Fruit fly (Drosophila melanogaster) whole organism, embryonic: ENCODE measurements around the gene CG33721.

Experiments used
- Atf3 ChIP-seq: fragments of 200-800 bp; sonication (Bioruptor generic); optimal IDR thresholded peaks from 3 replicates; lab custom pipeline; 2016; ENCODE audit warnings: missing biosample characterization, missing genetic modification characterization
- CG1024 ChIP-seq: fragments of 200-800 bp; sonication (Bioruptor generic); IDR thresholded peaks from 2 replicates; pipeline ENCODE4 v1.3.6; 2022; ENCODE audit warnings: missing biosample characterization, missing genetic modification characterization
- CG10543 ChIP-seq: fragments of 200-800 bp; sonication (Bioruptor generic); optimal IDR thresholded peaks from 3 replicates; lab custom pipeline; 2017; ENCODE audit warnings: missing biosample characterization, mild to moderate bottlenecking, missing genetic modification characterization, moderate library complexity
- CG11247 ChIP-seq: fragments of 200-800 bp; sonication (Bioruptor generic); IDR thresholded peaks from 2 replicates; pipeline ENCODE4 v1.3.6; 2022; ENCODE audit warnings: missing biosample characterization, missing genetic modification characterization
- CG12071 ChIP-seq: fragments of 200-800 bp; sonication (Bioruptor generic); optimal IDR thresholded peaks from 3 replicates; lab custom pipeline; 2018; ENCODE audit warnings: missing biosample characterization, mild to moderate bottlenecking, missing genetic modification characterization
- CG12104 ChIP-seq: fragments of 200-800 bp; sonication (Bioruptor generic); optimal IDR thresholded peaks from 3 replicates; lab custom pipeline; 2016; ENCODE audit warnings: missing biosample characterization, missing genetic modification characterization
- CG12299 ChIP-seq: fragments of 200-800 bp; sonication (Bioruptor generic); optimal IDR thresholded peaks from 2 replicates; lab custom pipeline; 2018; ENCODE audit warnings: missing biosample characterization, mild to moderate bottlenecking, missing genetic modification characterization
- CG14014 ChIP-seq: fragments of 200-800 bp; sonication (Bioruptor generic); IDR thresholded peaks from 2 replicates; pipeline ENCODE4 v1.3.6; 2022; ENCODE audit warnings: missing biosample characterization, missing genetic modification characterization
- CG14667 ChIP-seq: fragments of 200-800 bp; sonication (Bioruptor generic); IDR thresholded peaks from 2 replicates; pipeline ENCODE4 v1.3.6; 2022; ENCODE audit warnings: missing biosample characterization, missing genetic modification characterization
- CG17328 ChIP-seq: fragments of 200-800 bp; sonication (Bioruptor generic); IDR thresholded peaks from 2 replicates; pipeline ENCODE4 v1.3.6; 2022; ENCODE audit warnings: missing biosample characterization, missing genetic modification characterization
- CG17568 ChIP-seq: fragments of 200-800 bp; sonication (Bioruptor generic); optimal IDR thresholded peaks from 2 replicates; lab custom pipeline; 2018; ENCODE audit warnings: missing biosample characterization, mild to moderate bottlenecking, missing genetic modification characterization, moderate library complexity
- CG18262 ChIP-seq: fragments of 200-800 bp; optimal IDR thresholded peaks from 3 replicates; lab custom pipeline; 2019; ENCODE audit warnings: missing biosample characterization, mild to moderate bottlenecking, missing genetic modification characterization, moderate library complexity
- CG3281 ChIP-seq: fragments of 200-800 bp; sonication (Bioruptor generic); optimal IDR thresholded peaks from 3 replicates; lab custom pipeline; 2017; ENCODE audit warnings: missing biosample characterization, mild to moderate bottlenecking, missing genetic modification characterization
- CG4617 ChIP-seq: fragments of 200-800 bp; sonication (Bioruptor generic); optimal IDR thresholded peaks from 3 replicates; lab custom pipeline; 2016; ENCODE audit warnings: missing biosample characterization, missing genetic modification characterization, borderline replicate concordance
- CG5953 ChIP-seq: fragments of 200-800 bp; sonication (Bioruptor generic); IDR thresholded peaks from 2 replicates; pipeline ENCODE4 v1.3.6; 2022; ENCODE audit warnings: missing biosample characterization, missing genetic modification characterization
- CG6813 ChIP-seq: fragments of 200-800 bp; sonication (Bioruptor generic); optimal IDR thresholded peaks from 2 replicates; lab custom pipeline; 2017; ENCODE audit warnings: missing biosample characterization, missing genetic modification characterization, mild to moderate bottlenecking, moderate library complexity, missing genetic modification reagents
- CG8478 ChIP-seq: fragments of >200 bp; optimal IDR thresholded peaks from 2 replicates; lab custom pipeline; 2018
- Dad ChIP-seq: fragments of 200-800 bp; sonication (Bioruptor generic); optimal IDR thresholded peaks from 3 replicates; lab custom pipeline; 2016; ENCODE audit warnings: missing biosample characterization, missing genetic modification characterization
- E2f2 ChIP-seq: fragments of 200-800 bp; sonication (Bioruptor generic); IDR thresholded peaks from 2 replicates; pipeline ENCODE4 v1.3.6; 2022; ENCODE audit warnings: missing biosample characterization, missing genetic modification characterization
- Fer2 ChIP-seq: fragments of 200-800 bp; sonication (Bioruptor generic); optimal IDR thresholded peaks from 2 replicates; lab custom pipeline; 2018; ENCODE audit warnings: missing biosample characterization, mild to moderate bottlenecking, missing genetic modification characterization, moderate library complexity
- Hmx ChIP-seq: fragments of 200-800 bp; sonication (Bioruptor generic); optimal IDR thresholded peaks from 2 replicates; lab custom pipeline; 2016; ENCODE audit warnings: missing biosample characterization, missing genetic modification characterization
- Hsf ChIP-seq: fragments of 200-800 bp; sonication (Bioruptor generic); optimal IDR thresholded peaks from 3 replicates; lab custom pipeline; 2016; ENCODE audit warnings: missing biosample characterization, missing genetic modification characterization
- MBD-R2 ChIP-seq: fragments of 200-800 bp; sonication (Bioruptor generic); IDR thresholded peaks from 2 replicates; pipeline ENCODE4 v1.3.6; 2022; ENCODE audit warnings: missing biosample characterization, missing genetic modification characterization
- Max ChIP-seq: fragments of 200-800 bp; sonication (Bioruptor generic); optimal IDR thresholded peaks from 2 replicates; lab custom pipeline; 2016; ENCODE audit warnings: missing biosample characterization, mild to moderate bottlenecking, missing genetic modification characterization
- Neu2 ChIP-seq: fragments of 200-800 bp; sonication (Bioruptor generic); optimal IDR thresholded peaks from 3 replicates; lab custom pipeline; 2016; ENCODE audit warnings: missing biosample characterization, missing genetic modification characterization, borderline replicate concordance
- Spps ChIP-seq: fragments of 200-800 bp; sonication (Bioruptor generic); optimal IDR thresholded peaks from 2 replicates; lab custom pipeline; 2018; ENCODE audit warnings: missing biosample characterization, mild to moderate bottlenecking, missing genetic modification characterization
- Sry-δ ChIP-seq: fragments of 200-800 bp; sonication (Bioruptor generic); optimal IDR thresholded peaks from 2 replicates; lab custom pipeline; 2016; ENCODE audit warnings: missing biosample characterization, missing genetic modification characterization
- Usf ChIP-seq: fragments of 200-800 bp; sonication (Bioruptor generic); optimal IDR thresholded peaks from 2 replicates; lab custom pipeline; 2017; ENCODE audit warnings: missing genotype, missing biosample characterization, missing genetic modification characterization
- ac ChIP-seq: fragments of 200-800 bp; sonication (Bioruptor generic); optimal IDR thresholded peaks from 3 replicates; lab custom pipeline; 2017; ENCODE audit warnings: missing biosample characterization, mild to moderate bottlenecking, missing genetic modification characterization
- bcd ChIP-seq: fragments of 200-800 bp; sonication (Bioruptor generic); optimal IDR thresholded peaks from 2 replicates; lab custom pipeline; 2017; ENCODE audit warnings: missing biosample characterization, mild to moderate bottlenecking, missing genetic modification characterization
- bigmax ChIP-seq: fragments of 200-800 bp; sonication (Bioruptor generic); optimal IDR thresholded peaks from 2 replicates; lab custom pipeline; 2018; ENCODE audit warnings: missing biosample characterization, mild to moderate bottlenecking, missing genetic modification characterization
- bowl ChIP-seq: fragments of 200-800 bp; sonication (Bioruptor generic); IDR thresholded peaks from 2 replicates; pipeline ENCODE4 v1.3.6; 2022; ENCODE audit warnings: missing biosample characterization, missing genetic modification characterization
- bsh ChIP-seq, 2 experiments: fragments of 200-800 bp; sonication (Bioruptor generic); optimal IDR thresholded peaks; 2 replicates each; lab custom pipeline; 2017 to 2018; ENCODE audit warnings: mild to moderate bottlenecking in 2 of 2, missing biosample characterization in 2 of 2, missing genetic modification characterization in 2 of 2, moderate library complexity in 1 of 2
- chinmo ChIP-seq: fragments of 200-800 bp; sonication (Bioruptor generic); IDR thresholded peaks from 4 replicates; pipeline ENCODE4 v1.3.6; 2022; ENCODE audit warnings: missing biosample characterization, missing genetic modification characterization; ENCODE audit not compliant: partially characterized antibody
- cwo ChIP-seq: fragments of 200-800 bp; sonication (Bioruptor generic); optimal IDR thresholded peaks from 3 replicates; lab custom pipeline; 2017; ENCODE audit warnings: missing biosample characterization, missing genetic modification characterization, mild to moderate bottlenecking, moderate library complexity, missing genetic modification reagents
- ewg ChIP-seq: fragments of 200-800 bp; sonication (Bioruptor generic); optimal IDR thresholded peaks from 3 replicates; lab custom pipeline; 2017; ENCODE audit warnings: mild to moderate bottlenecking, missing biosample characterization, missing genetic modification reagents, missing genetic modification characterization
- gsb ChIP-seq: fragments of 200-800 bp; sonication (Bioruptor generic); IDR thresholded peaks from 2 replicates; pipeline ENCODE4 v1.3.6; 2022; ENCODE audit warnings: missing biosample characterization, missing genetic modification characterization
- h ChIP-seq: fragments of >200 bp; optimal IDR thresholded peaks from 2 replicates; lab custom pipeline; 2017
- hkb ChIP-seq, 2 experiments: fragments of 200-800 bp in 1 of 2; fragments of >200 bp in 1 of 2; sonication (Bioruptor generic) in 1 of 2; IDR thresholded peaks in 1 of 2; optimal IDR thresholded peaks in 1 of 2; 2 replicates each; pipeline versions ENCODE4 v1.3.6 to Lab custom; 2017 to 2022; ENCODE audit warnings: missing biosample characterization in 1 of 2, missing genetic modification characterization in 1 of 2
- knrl ChIP-seq: fragments of 200-800 bp; sonication (Bioruptor generic); IDR thresholded peaks from 3 replicates; pipeline ENCODE4 v1.3.6; 2022; ENCODE audit warnings: missing biosample characterization, missing genetic modification characterization; ENCODE audit not compliant: partially characterized antibody
- org-1 ChIP-seq: fragments of 200-800 bp; sonication (Bioruptor generic); optimal IDR thresholded peaks from 2 replicates; lab custom pipeline; 2017; ENCODE audit warnings: missing biosample characterization, missing genetic modification characterization
- pita ChIP-seq: fragments of 200-800 bp; sonication (Bioruptor generic); optimal IDR thresholded peaks from 2 replicates; lab custom pipeline; 2017; ENCODE audit warnings: missing biosample characterization, mild to moderate bottlenecking, missing genetic modification characterization
- rib ChIP-seq: fragments of 200-800 bp; sonication (Bioruptor generic); IDR thresholded peaks from 2 replicates; pipeline ENCODE4 v1.3.6; 2022; ENCODE audit warnings: missing biosample characterization, missing genetic modification characterization
- scrt ChIP-seq: fragments of 200-800 bp; sonication (Bioruptor generic); optimal IDR thresholded peaks from 2 replicates; lab custom pipeline; 2018; ENCODE audit warnings: missing biosample characterization, mild to moderate bottlenecking, missing genetic modification characterization, moderate library complexity
- sim ChIP-seq: fragments of 200-800 bp; sonication (Bioruptor generic); IDR thresholded peaks from 2 replicates; pipeline ENCODE4 v1.3.6; 2022; ENCODE audit warnings: missing biosample characterization, missing genetic modification characterization
- sima ChIP-seq: fragments of 200-800 bp; sonication (Bioruptor generic); optimal IDR thresholded peaks from 2 replicates; lab custom pipeline; 2016; ENCODE audit warnings: missing biosample characterization, missing genetic modification characterization
- so ChIP-seq: fragments of 200-800 bp; sonication (Bioruptor generic); IDR thresholded peaks from 3 replicates; pipeline ENCODE4 v1.3.6; 2022; ENCODE audit warnings: missing biosample characterization, missing genetic modification characterization
- ssp ChIP-seq: fragments of 200-800 bp; sonication (Bioruptor generic); IDR thresholded peaks from 2 replicates; pipeline ENCODE4 v1.3.6; 2022; ENCODE audit warnings: missing biosample characterization, missing genetic modification characterization
- tin ChIP-seq: fragments of 200-800 bp; sonication (Bioruptor generic); optimal IDR thresholded peaks from 3 replicates; lab custom pipeline; 2016; ENCODE audit warnings: missing biosample characterization, missing genetic modification characterization
- trh ChIP-seq: fragments of 200-800 bp; sonication (Bioruptor generic); optimal IDR thresholded peaks from 2 replicates; lab custom pipeline; 2016; ENCODE audit warnings: missing biosample characterization, missing genetic modification characterization

CG33721 gene

DNA sequence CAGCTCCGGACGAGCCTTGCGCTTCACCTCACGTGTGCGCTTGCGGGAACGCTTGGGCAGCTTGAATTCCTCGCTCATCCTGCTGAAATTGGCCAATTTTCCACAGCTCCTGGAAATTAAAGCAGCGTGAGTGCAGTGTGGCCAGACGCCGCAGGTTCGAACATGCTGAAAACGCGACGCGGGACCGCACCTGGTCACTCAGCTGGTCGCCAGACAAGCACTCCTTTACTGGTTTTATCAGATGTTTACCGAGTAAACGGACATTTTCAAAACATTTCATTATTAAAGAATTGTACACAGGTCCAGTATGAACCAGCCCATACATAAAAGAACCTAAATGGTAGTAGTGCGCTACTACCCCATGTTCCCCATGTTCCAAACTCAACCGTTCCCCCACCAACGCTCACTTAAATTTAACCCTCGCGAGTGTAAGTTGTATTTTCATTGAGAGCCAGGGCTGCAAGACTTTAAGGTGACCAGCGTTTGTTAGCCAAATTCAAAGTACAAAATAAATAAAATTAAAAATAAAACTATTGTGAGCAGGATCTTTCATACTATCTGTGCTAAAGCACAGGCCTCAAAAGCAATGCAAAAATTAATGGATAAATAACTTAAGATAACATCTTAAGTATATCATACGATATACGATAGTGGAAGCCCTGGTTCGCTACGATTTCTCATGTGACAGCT lies 31.5 kb downstream of the CG33721 start, which contains the start of the genes JMJD6, CG7071 and Muted (continued):
- TF ChIP-seq bowl (GFP tag; lab: Robert Waterston, UW) = peak; percentile 67; the same call in 1 of the 2 replicates
- peak; percentile 86 for TF ChIP-seq CG17568 (GFP tag; lab: Kevin White, UChicago)
- TF ChIP-seq Spps (tag; lab: Kevin White, UChicago) = peak; percentile 79
- peak; percentile 89 for TF ChIP-seq CG14667 (GFP tag; lab: Robert Waterston, UW)
- peak; percentile 76 for TF ChIP-seq ssp (GFP tag; lab: Robert Waterston, UW)
- peak; percentile 31 for TF ChIP-seq sima (GFP tag; lab: Kevin White, UChicago)
- TF ChIP-seq CG5953 (GFP tag; lab: Robert Waterston, UW) = peak; percentile 80
- no peak for TF ChIP-seq bigmax
- peak; percentile 92 for TF ChIP-seq Fer2 (tag; lab: Kevin White, UChicago)
- peak; percentile 92 for TF ChIP-seq CG3281 (GFP tag; lab: Kevin White, UChicago)
- peak in 1 of 2 experiments; percentile 91 for TF ChIP-seq bsh (GFP tag; optimal IDR thresholded peaks at IDR 0.05; lab: Kevin White, UChicago)
- TF ChIP-seq Neu2 (GFP tag; lab: Kevin White, UChicago) = no peak
- TF ChIP-seq Hmx (GFP tag; lab: Kevin White, UChicago) = peak; percentile 73
- TF ChIP-seq CG10543 = peak; percentile 94
- TF ChIP-seq CG11247 = peak; percentile 91
- peak; percentile 66 for TF ChIP-seq gsb (GFP tag; lab: Robert Waterston, UW)
- TF ChIP-seq CG8478 = no peak
- no peak for TF ChIP-seq pita (GFP tag; lab: Kevin White, UChicago)
- peak; percentile 92 for TF ChIP-seq Max
- peak; percentile 91 for TF ChIP-seq CG12299
- peak; percentile 83 for TF ChIP-seq CG1024 (GFP tag; lab: Robert Waterston, UW)
- TF ChIP-seq Dad (GFP tag; lab: Kevin White, UChicago) = peak; percentile 74
- no peak for TF ChIP-seq chinmo (GFP tag; lab: Robert Waterston, UW)
- TF ChIP-seq knrl (GFP tag; lab: Robert Waterston, UW) = peak; percentile 86
- TF ChIP-seq ac (GFP tag; lab: Kevin White, UChicago) = peak; percentile 52
- peak; percentile 96 for TF ChIP-seq tin (GFP tag; lab: Kevin White, UChicago)
- TF ChIP-seq CG6813 (GFP tag; lab: Kevin White, UChicago) = peak; percentile 32
- TF ChIP-seq org-1 (GFP tag; lab: Kevin White, UChicago) = peak; percentile 54
- peak; percentile 95 for TF ChIP-seq Hsf
- peak; percentile 77 for TF ChIP-seq cwo
- peak; percentile 92 for TF ChIP-seq CG14014 (GFP tag; lab: Robert Waterston, UW)
- TF ChIP-seq CG18262 (tag; lab: Kevin White, UChicago) = peak; percentile 76
- TF ChIP-seq CG12104 = peak; percentile 91
- TF ChIP-seq Sry-δ (GFP tag; lab: Kevin White, UChicago) = peak; percentile 71
- peak; percentile 85 for TF ChIP-seq Usf
- no peak for TF ChIP-seq h (lab: Kevin White, UChicago)
- TF ChIP-seq so (GFP tag; lab: Robert Waterston, UW) = peak; percentile 90
- peak; percentile 68; the same call in 1 of the 2 replicates for TF ChIP-seq sim (GFP tag; lab: Robert Waterston, UW)
- peak; percentile 54 for TF ChIP-seq trh (GFP tag; lab: Kevin White, UChicago)
- TF ChIP-seq CG17328 (GFP tag; lab: Robert Waterston, UW) = peak; percentile 88
- TF ChIP-seq rib (GFP tag; lab: Robert Waterston, UW) = peak; percentile 90; the same call in 1 of the 2 replicates
- peak; percentile 79 for TF ChIP-seq E2f2 (GFP tag; lab: Robert Waterston, UW)
- peak; percentile 90 for TF ChIP-seq bcd
- TF ChIP-seq CG4617 = peak; percentile 80
- peak; percentile 86 for TF ChIP-seq Atf3 (GFP tag; lab: Kevin White, UChicago)
- peak; percentile 80 for TF ChIP-seq ewg (GFP tag; lab: Kevin White, UChicago)
- peak; percentile 67 for TF ChIP-seq CG12071 (GFP tag; lab: Kevin White, UChicago)
- TF ChIP-seq hkb (optimal IDR thresholded peaks at IDR 0.05; lab: Kevin White, UChicago) = peak; percentile 58
- TF ChIP-seq hkb (GFP tag; IDR thresholded peaks at IDR 0.05; lab: Robert Waterston, UW) = peak; percentile 90
- peak; percentile 83 for TF ChIP-seq MBD-R2
- TF ChIP-seq scrt (GFP tag; lab: Kevin White, UChicago) = peak; percentile 80
